Worm (Caenorhabditis elegans) whole organism, L1 larva: Measurements from ENCODE around the gene decr-1.2.

ENCODE experiments used
- C16A3.4 ChIP-seq: fragments of 150-350 bp; optimal IDR thresholded peaks from 2 replicates; lab custom pipeline; 2014; ENCODE audit warnings: missing biosample characterization, missing genetic modification characterization
- F16B12.6 ChIP-seq: fragments of 150-350 bp; optimal IDR thresholded peaks from 2 replicates; lab custom pipeline; 2014; ENCODE audit warnings: missing biosample characterization, missing genetic modification characterization
- Y116A8C.19 ChIP-seq: sonication (generic microtip); optimal IDR thresholded peaks from 2 replicates; lab custom pipeline; 2016; ENCODE audit warnings: missing compliant biosample characterization, missing genetic modification characterization, borderline replicate concordance
- aha-1 ChIP-seq: fragments of 150-350 bp; optimal IDR thresholded peaks from 2 replicates; lab custom pipeline; 2014; ENCODE audit warnings: missing biosample characterization, missing genetic modification characterization
- alr-1 ChIP-seq: fragments of 200-800 bp; sonication (Bioruptor generic); optimal IDR thresholded peaks from 2 replicates; lab custom pipeline; 2018; ENCODE audit warnings: borderline replicate concordance, mild to moderate bottlenecking, missing genetic modification characterization, missing compliant biosample characterization
- ama-1 ChIP-seq: fragments of 150-350 bp; optimal IDR thresholded peaks from 2 replicates; lab custom pipeline; 2014
- ceh-82 ChIP-seq, 3 experiments: fragments of 150-350 bp in 1 of 3; sonication (generic microtip) in 2 of 3; optimal IDR thresholded peaks; 2 replicates each; lab custom pipeline; 2014 to 2017; ENCODE audit warnings: missing biosample characterization in 3 of 3, missing genetic modification characterization in 3 of 3
- ceh-88 ChIP-seq: fragments of 200-800 bp; sonication (Bioruptor generic); IDR thresholded peaks from 2 replicates; pipeline ENCODE4 v1.3.6; 2022; ENCODE audit warnings: missing genetic modification characterization, missing compliant biosample characterization
- ceh-90 ChIP-seq: sonication (generic microtip); optimal IDR thresholded peaks from 2 replicates; lab custom pipeline; 2016; ENCODE audit warnings: missing genetic modification characterization, missing compliant biosample characterization
- dpl-1 ChIP-seq, 3 experiments: fragments of 150-350 bp in 2 of 3; sonication (generic microtip) in 1 of 3; optimal IDR thresholded peaks; 2 replicates each; lab custom pipeline; 2014 to 2017; ENCODE audit warnings: missing biosample characterization in 3 of 3, missing genetic modification characterization in 3 of 3, missing genetic modification reagents in 3 of 3
- efl-1 ChIP-seq, 4 experiments: fragments of 150-350 bp; optimal IDR thresholded peaks in 3 of 4; peaks in 1 of 4; 1 replicate in 1 of 4; 2 replicates in 3 of 4; lab custom pipeline; 2014; ENCODE audit warnings: missing biosample characterization in 2 of 4, missing genetic modification characterization in 2 of 4, missing genetic modification reagents in 2 of 4
- egl-13 ChIP-seq: sonication (generic microtip); optimal IDR thresholded peaks from 2 replicates; lab custom pipeline; 2016; ENCODE audit warnings: missing genotype, missing genetic modification reagents, missing genetic modification characterization, missing compliant biosample characterization
- egl-27 ChIP-seq, 2 experiments: fragments of 150-350 bp in 1 of 2; sonication (generic microtip); optimal IDR thresholded peaks; 3 replicates each; lab custom pipeline; 2017 to 2018; ENCODE audit warnings: missing biosample characterization in 2 of 2, missing genetic modification characterization in 2 of 2, missing genetic modification reagents in 2 of 2
- elt-2 ChIP-seq: sonication (generic microtip); optimal IDR thresholded peaks from 2 replicates; lab custom pipeline; 2016; ENCODE audit warnings: missing genetic modification characterization, mild to moderate bottlenecking, inconsistent platforms, missing compliant biosample characterization, missing genetic modification reagents
- elt-3 ChIP-seq, 6 experiments: fragments of 150-350 bp in 1 of 6; sonication (generic microtip); optimal IDR thresholded peaks; 2 replicates each; lab custom pipeline; 2017 to 2018; ENCODE audit warnings: missing biosample characterization in 6 of 6, missing genetic modification characterization in 6 of 6, inconsistent platforms in 1 of 6
- fkh-10 ChIP-seq: sonication (generic microtip); optimal IDR thresholded peaks from 2 replicates; lab custom pipeline; 2017; ENCODE audit warnings: missing biosample characterization, missing genetic modification reagents, missing genetic modification characterization
- fkh-4 ChIP-seq: sonication (generic microtip); optimal IDR thresholded peaks from 2 replicates; lab custom pipeline; 2016; ENCODE audit warnings: missing compliant biosample characterization, missing genetic modification characterization, borderline replicate concordance
- fkh-8 ChIP-seq: sonication (generic microtip); optimal IDR thresholded peaks from 2 replicates; lab custom pipeline; 2016; ENCODE audit warnings: mild to moderate bottlenecking, missing genetic modification characterization, missing compliant biosample characterization
- fos-1 ChIP-seq: fragments of 150-350 bp; optimal IDR thresholded peaks from 2 replicates; lab custom pipeline; 2014; ENCODE audit warnings: missing biosample characterization, missing genetic modification characterization
- grh-1 ChIP-seq: fragments of 200-800 bp; sonication (Bioruptor generic); IDR thresholded peaks from 2 replicates; pipeline ENCODE4 v1.3.6; 2022; ENCODE audit warnings: missing genetic modification reagents, missing genetic modification characterization, missing compliant biosample characterization
- hlh-17 ChIP-seq: fragments of 200-800 bp; sonication (Bioruptor generic); optimal IDR thresholded peaks from 2 replicates; lab custom pipeline; 2018; ENCODE audit warnings: missing genetic modification characterization, mild to moderate bottlenecking, missing compliant biosample characterization, moderate library complexity, borderline replicate concordance
- hlh-4 ChIP-seq: sonication (generic microtip); optimal IDR thresholded peaks from 2 replicates; lab custom pipeline; 2016; ENCODE audit warnings: mild to moderate bottlenecking, missing genetic modification characterization, missing compliant biosample characterization
- irx-1 ChIP-seq: sonication (generic microtip); optimal IDR thresholded peaks from 2 replicates; lab custom pipeline; 2016; ENCODE audit warnings: missing genetic modification characterization, missing compliant biosample characterization
- isw-1 ChIP-seq: fragments of 200-800 bp; sonication (Bioruptor generic); IDR thresholded peaks from 2 replicates; pipeline ENCODE4 v1.3.6; 2022; ENCODE audit warnings: missing genetic modification characterization, missing compliant biosample characterization
- jun-1 ChIP-seq: fragments of 150-350 bp; optimal IDR thresholded peaks from 2 replicates; lab custom pipeline; 2014; ENCODE audit warnings: missing biosample characterization, missing genetic modification reagents, missing genetic modification characterization
- lin-13 ChIP-seq: fragments of 150-350 bp; optimal IDR thresholded peaks from 2 replicates; lab custom pipeline; 2014; ENCODE audit warnings: missing biosample characterization, missing genetic modification reagents, missing genetic modification characterization
- lin-15B ChIP-seq: fragments of 150-350 bp; sonication (generic microtip); optimal IDR thresholded peaks from 3 replicates; lab custom pipeline; 2014; ENCODE audit warnings: missing biosample characterization, missing genetic modification characterization
- lin-35 ChIP-seq, 2 experiments: fragments of 150-350 bp; optimal IDR thresholded peaks; 2 replicates each; lab custom pipeline; 2014; ENCODE audit warnings: missing biosample characterization in 2 of 2, missing genetic modification characterization in 2 of 2, missing genetic modification reagents in 2 of 2
- lsy-2 ChIP-seq, 2 experiments: fragments of 150-350 bp; optimal IDR thresholded peaks; 2 replicates each; lab custom pipeline; 2014; ENCODE audit warnings: missing biosample characterization in 2 of 2, missing genetic modification characterization in 2 of 2
- mdl-1 ChIP-seq, 2 experiments: fragments of 150-350 bp; optimal IDR thresholded peaks; 2 replicates each; lab custom pipeline; 2014 to 2017; ENCODE audit warnings: missing biosample characterization in 2 of 2, missing genetic modification characterization in 2 of 2, inconsistent platforms in 1 of 2
- mep-1 ChIP-seq: fragments of 150-350 bp; optimal IDR thresholded peaks from 2 replicates; lab custom pipeline; 2014; ENCODE audit warnings: missing biosample characterization, missing genetic modification characterization
- nhr-11 ChIP-seq: fragments of 150-350 bp; optimal IDR thresholded peaks from 2 replicates; lab custom pipeline; 2014; ENCODE audit warnings: missing biosample characterization, missing genetic modification characterization
- nhr-12 ChIP-seq: sonication (generic microtip); optimal IDR thresholded peaks from 2 replicates; lab custom pipeline; 2017; ENCODE audit warnings: missing biosample characterization, missing genetic modification characterization
- nhr-19 ChIP-seq: fragments of 200-800 bp; sonication (Bioruptor generic); conservative IDR thresholded peaks from 2 replicates; pipeline ENCODE4 v1.3.6; 2022; ENCODE audit warnings: missing genetic modification characterization, missing compliant biosample characterization
- nhr-20 ChIP-seq: sonication (generic microtip); optimal IDR thresholded peaks from 2 replicates; lab custom pipeline; 2016; ENCODE audit warnings: mild to moderate bottlenecking, missing genetic modification characterization, missing compliant biosample characterization
- nhr-237 ChIP-seq: fragments of 150-350 bp; optimal IDR thresholded peaks from 2 replicates; lab custom pipeline; 2014; ENCODE audit warnings: missing biosample characterization, missing genetic modification characterization
- nhr-47 ChIP-seq: sonication (generic microtip); optimal IDR thresholded peaks from 2 replicates; lab custom pipeline; 2016; ENCODE audit warnings: mild to moderate bottlenecking, missing genetic modification characterization, moderate library complexity, missing compliant biosample characterization
- nhr-84 ChIP-seq: sonication (generic microtip); optimal IDR thresholded peaks from 2 replicates; lab custom pipeline; 2017; ENCODE audit warnings: missing biosample characterization, missing genetic modification characterization
- pax-3 ChIP-seq: fragments of 200-800 bp; sonication (Bioruptor generic); optimal IDR thresholded peaks from 2 replicates; lab custom pipeline; 2018; ENCODE audit warnings: mild to moderate bottlenecking, missing genetic modification characterization, moderate library complexity, missing compliant biosample characterization
- skn-1 ChIP-seq: fragments of 150-350 bp; optimal IDR thresholded peaks from 2 replicates; lab custom pipeline; 2014; ENCODE audit warnings: missing biosample characterization, missing genetic modification characterization
- sox-4 ChIP-seq: sonication (generic microtip); optimal IDR thresholded peaks from 2 replicates; lab custom pipeline; 2016; ENCODE audit warnings: missing genetic modification characterization, missing compliant biosample characterization
- sptf-1 ChIP-seq: fragments of 150-350 bp; optimal IDR thresholded peaks from 2 replicates; lab custom pipeline; 2014; ENCODE audit warnings: missing biosample characterization, missing genetic modification characterization
- sup-37 ChIP-seq: fragments of 200-800 bp; sonication (Bioruptor generic); optimal IDR thresholded peaks from 2 replicates; lab custom pipeline; 2018; ENCODE audit warnings: mild to moderate bottlenecking, missing genetic modification characterization, missing compliant biosample characterization
- swsn-7 ChIP-seq: sonication (generic microtip); optimal IDR thresholded peaks from 2 replicates; lab custom pipeline; 2016; ENCODE audit warnings: missing genetic modification characterization, missing compliant biosample characterization
- tlp-1 ChIP-seq: fragments of 150-350 bp; optimal IDR thresholded peaks from 2 replicates; lab custom pipeline; 2014; ENCODE audit warnings: missing biosample characterization, missing genetic modification characterization
- unc-130 ChIP-seq: fragments of 150-350 bp; optimal IDR thresholded peaks from 2 replicates; lab custom pipeline; 2017; ENCODE audit warnings: missing biosample characterization, missing genetic modification characterization, inconsistent platforms
- unc-30 ChIP-seq: sonication (generic microtip); optimal IDR thresholded peaks from 2 replicates; lab custom pipeline; 2017; ENCODE audit warnings: missing biosample characterization, missing genetic modification characterization
- vab-15 ChIP-seq: sonication (generic microtip); optimal IDR thresholded peaks from 2 replicates; lab custom pipeline; 2017; ENCODE audit warnings: missing genotype, mild to moderate bottlenecking, missing genetic modification characterization, missing compliant biosample characterization
- zag-1 ChIP-seq: fragments of 150-350 bp; optimal IDR thresholded peaks from 2 replicates; lab custom pipeline; 2014; ENCODE audit warnings: missing biosample characterization, missing genetic modification characterization
- ztf-11 ChIP-seq, 2 experiments: sonication (generic microtip); optimal IDR thresholded peaks; 2 replicates each; lab custom pipeline; 2016 to 2017; ENCODE audit warnings: missing genetic modification characterization in 2 of 2, missing biosample characterization in 1 of 2, missing compliant biosample characterization in 1 of 2
- ztf-4 ChIP-seq: fragments of 150-350 bp; optimal IDR thresholded peaks from 2 replicates; lab custom pipeline; 2014; ENCODE audit warnings: missing biosample characterization, missing genetic modification characterization

decr-1.2 gene

DNA sequence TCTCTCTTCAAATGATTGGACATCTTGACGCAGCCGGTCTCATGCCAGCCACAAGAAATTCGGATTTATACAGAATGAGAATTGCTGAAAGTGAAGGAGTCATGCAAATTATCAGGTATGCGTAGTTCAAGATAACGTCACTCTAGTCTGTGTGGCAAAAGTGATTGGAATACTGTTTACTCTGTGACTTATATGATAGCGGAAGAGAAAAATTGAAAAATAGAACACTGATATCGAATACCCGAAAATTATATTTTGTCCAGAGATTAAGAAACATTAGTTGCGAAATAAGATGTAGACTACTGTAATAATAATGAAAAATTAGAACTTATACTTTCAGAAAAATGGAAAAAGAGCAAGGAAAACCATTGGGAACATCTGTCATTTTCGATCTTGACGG, 29.9 kb upstream of the decr-1.2 start:
- TF ChIP-seq elt-2 = peak; percentile 37
- no peak for TF ChIP-seq sptf-1 (tag; lab: Kevin White, UChicago)

DNA sequence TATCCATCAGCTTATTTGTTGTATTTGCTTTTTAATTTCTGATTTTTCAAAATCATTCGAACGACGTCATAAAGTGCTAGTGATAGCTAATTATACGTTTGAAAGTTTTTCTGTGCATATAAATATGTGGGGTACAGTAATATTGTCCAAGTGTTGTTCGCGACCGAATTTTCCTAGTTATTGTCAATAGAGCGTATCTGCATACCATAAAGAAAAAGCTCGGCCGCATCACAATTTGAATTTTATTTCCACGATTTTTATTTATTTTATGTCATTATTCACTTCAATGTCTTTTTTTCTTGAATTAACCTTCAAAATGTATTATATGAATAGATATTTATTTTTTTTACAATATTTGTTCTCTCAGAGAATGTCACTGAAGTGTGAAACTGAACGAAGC, 28.6 kb upstream of the decr-1.2 start, which contains the start of gene rnh-2:
TSS of gene rnh-2 (plus strand) at position 368 of the 400 bp plus-strand sequence.
- TF ChIP-seq irx-1 (tag; lab: Kevin White, UChicago) (no peak), skn-1 (tag; lab: Kevin White, UChicago) (peak; percentile 25), egl-27 (tag; optimal IDR thresholded peaks at IDR 0.05; lab: Kevin White, UChicago) (no peak), ceh-82 (tag; optimal IDR thresholded peaks at IDR 0.05; lab: Kevin White, UChicago) (peak; percentile 0 to 76 (median 30)), F16B12.6 (tag; lab: Kevin White, UChicago) (peak; percentile 65), sptf-1 (tag; lab: Kevin White, UChicago) (no peak), swsn-7 (tag; lab: Kevin White, UChicago) (peak; percentile 51), pax-3 (tag; lab: Kevin White, UChicago) (peak; percentile 42), fkh-4 (tag; lab: Kevin White, UChicago) (peak; percentile 8), hlh-4 (tag; lab: Kevin White, UChicago) (no peak), lin-15B (tag; lab: Kevin White, UChicago) (peak; percentile 76), egl-13 (tag; lab: Kevin White, UChicago) (peak; percentile 44), nhr-84 (tag; lab: Kevin White, UChicago) (no peak), aha-1 (tag; lab: Kevin White, UChicago) (no peak), lin-35 (GFP tag; optimal IDR thresholded peaks at IDR 0.05; lab: Kevin White, UChicago) (peak; percentile 75 to 84), fkh-8 (tag; lab: Kevin White, UChicago) (peak; percentile 62), lsy-2 (tag; optimal IDR thresholded peaks at IDR 0.05; lab: Kevin White, UChicago) (peak; percentile 72 to 94), ztf-11 (tag; optimal IDR thresholded peaks at IDR 0.05; lab: Kevin White, UChicago) (peak in 1 of 2 experiments; percentile 33), elt-3 (tag; optimal IDR thresholded peaks at IDR 0.05; lab: Kevin White, UChicago) (peak in 2 of 6 experiments; percentile 21 to 27), C16A3.4 (tag; lab: Kevin White, UChicago) (peak; percentile 81), jun-1 (no peak), unc-30 (tag; lab: Kevin White, UChicago) (no peak), sup-37 (GFP tag; lab: Kevin White, UChicago) (no peak), fos-1 (tag; lab: Kevin White, UChicago) (peak; percentile 59), vab-15 (tag; lab: Kevin White, UChicago) (no peak), hlh-17 (GFP tag; lab: Kevin White, UChicago) (no peak), sox-4 (tag; lab: Kevin White, UChicago) (peak; percentile 30), Y116A8C.19 (no peak), elt-2 (peak; percentile 28), ztf-4 (tag; lab: Kevin White, UChicago) (peak; percentile 34), alr-1 (tag; lab: Kevin White, UChicago) (no peak), nhr-20 (tag; lab: Kevin White, UChicago) (peak; percentile 75), dpl-1 (GFP tag; optimal IDR thresholded peaks at IDR 0.05; lab: Kevin White, UChicago) (peak; percentile 55 to 79 (median 68)), nhr-11 (tag; lab: Kevin White, UChicago) (no peak), isw-1 (GFP tag; lab: Robert Waterston, UW) (no peak), grh-1 (no peak), mep-1 (peak; percentile 86), nhr-237 (tag; lab: Kevin White, UChicago) (no peak), nhr-19 (peak; percentile 52), mdl-1 (tag; optimal IDR thresholded peaks at IDR 0.05; lab: Kevin White, UChicago) (no peak), zag-1 (no peak), ama-1 (lab: Kevin White, UChicago) (no peak), tlp-1 (no peak), fkh-10 (GFP tag; lab: Kevin White, UChicago) (no peak), ceh-88 (GFP tag; lab: Robert Waterston, UW) (no peak), unc-130 (peak; percentile 17), ceh-90 (peak; percentile 71), efl-1 (optimal IDR thresholded peaks at IDR 0.05; lab: Kevin White, UChicago) (peak; percentile 67 to 75), efl-1 (GFP tag; optimal IDR thresholded peaks at IDR 0.05 in 1 of 2; lab: Kevin White, UChicago) (peak; percentile 73 to 96), nhr-47 (peak; percentile 69), lin-13 (GFP tag; lab: Kevin White, UChicago) (peak; percentile 56), nhr-12 (tag; lab: Kevin White, UChicago) (no peak)
